Fruit fly (Drosophila melanogaster): ENCODE results near the gene Ttc30.

Ttc30 gene

dm6 chr2L:13079483-13079882 lies 27.1 kb upstream of the Ttc30 start (continued):
- no peak for TF ChIP-seq CG1603 (tag; optimal IDR thresholded peaks at IDR 0.05)
- no peak for TF ChIP-seq pzg (GFP tag; optimal IDR thresholded peaks at IDR 0.05)
- no peak for TF ChIP-seq CG9437 (GFP tag; optimal IDR thresholded peaks at IDR 0.05)
- TF ChIP-seq CG1529 (GFP tag; optimal IDR thresholded peaks at IDR 0.05): no peak
- TF ChIP-seq tgo (GFP tag; IDR thresholded peaks at IDR 0.05): no peak

- no peak for TF ChIP-seq CG33557 (GFP tag; optimal IDR thresholded peaks at IDR 0.05)
- no peak for TF ChIP-seq CG14050 (GFP tag; IDR thresholded peaks at IDR 0.05)
- peak; percentile 27 for TF ChIP-seq wek (GFP tag; optimal IDR thresholded peaks at IDR 0.05)
- no peak for TF ChIP-seq CG11247 (GFP tag; IDR thresholded peaks at IDR 0.05)
- TF ChIP-seq zen2 (GFP tag; IDR thresholded peaks at IDR 0.05; ENCODE audit: partially characterized antibody): no peak
- TF ChIP-seq CG11398 (GFP tag; optimal IDR thresholded peaks at IDR 0.05): peak; percentile 12
- TF ChIP-seq Hey (tag; optimal IDR thresholded peaks at IDR 0.05): no peak
- TF ChIP-seq hb (GFP tag; IDR thresholded peaks at IDR 0.05; ENCODE audit: partially characterized antibody): no peak
- peak; percentile 47 for TF ChIP-seq CG15514 (GFP tag; optimal IDR thresholded peaks at IDR 0.05)
- no peak for TF ChIP-seq Opbp (GFP tag; IDR thresholded peaks at IDR 0.05; ENCODE audit: partially characterized antibody)
- TF ChIP-seq CG12071 (GFP tag; optimal IDR thresholded peaks at IDR 0.05): peak; percentile 4
- no peak for TF ChIP-seq Abd-B (GFP tag; optimal IDR thresholded peaks at IDR 0.05)
- TF ChIP-seq CG18599 (GFP tag; optimal IDR thresholded peaks at IDR 0.05): peak; percentile 67
- TF ChIP-seq HLH3B (GFP tag; IDR thresholded peaks at IDR 0.05): peak; percentile 12; the same call in 1 of the 2 replicates
- TF ChIP-seq sna (GFP tag; IDR thresholded peaks at IDR 0.05; ENCODE audit: partially characterized antibody): no peak
- no peak for TF ChIP-seq ssp (GFP tag; IDR thresholded peaks at IDR 0.05)
- no peak for TF ChIP-seq Gug (GFP tag; IDR thresholded peaks at IDR 0.05)
- TF ChIP-seq Dbx (GFP tag; IDR thresholded peaks at IDR 0.05): 0 out of 3 replicates have a peak, but pooled peaks have one; percentile 27
- no peak for TF ChIP-seq CG1792 (GFP tag; optimal IDR thresholded peaks at IDR 0.05)
- TF ChIP-seq fd64A (GFP tag; optimal IDR thresholded peaks at IDR 0.05): no peak
- no peak for TF ChIP-seq usp (GFP tag; optimal IDR thresholded peaks at IDR 0.05)
- TF ChIP-seq Ets65A (GFP tag): peak; percentile 41
- no peak for TF ChIP-seq Ets97D (GFP tag; optimal IDR thresholded peaks at IDR 0.05)
- TF ChIP-seq MTF-1 (GFP tag; optimal IDR thresholded peaks at IDR 0.05; ENCODE audit: borderline replicate concordance): no peak
- TF ChIP-seq CG6683 (GFP tag; optimal IDR thresholded peaks at IDR 0.05): no peak
- TF ChIP-seq B-H1 (GFP tag; IDR thresholded peaks at IDR 0.05): no peak
- peak; percentile 2 for TF ChIP-seq luna (GFP tag; optimal IDR thresholded peaks at IDR 0.05)
- TF ChIP-seq CG9437 (GFP tag; optimal IDR thresholded peaks at IDR 0.05): no peak
- TF ChIP-seq Ravus (GFP tag; IDR thresholded peaks at IDR 0.05): no peak
- no peak for TF ChIP-seq CG12299 (tag; optimal IDR thresholded peaks at IDR 0.05)
- TF ChIP-seq Asciz (GFP tag; optimal IDR thresholded peaks at IDR 0.05): peak; percentile 13
- TF ChIP-seq BtbVII (GFP tag; optimal IDR thresholded peaks at IDR 0.05): peak; percentile 27
- peak; percentile 19; the same call in 1 of the 3 replicates for TF ChIP-seq dysf (GFP tag; IDR thresholded peaks at IDR 0.05)
- TF ChIP-seq Dref (GFP tag; IDR thresholded peaks at IDR 0.05): no peak
- TF ChIP-seq ap (GFP tag; IDR thresholded peaks at IDR 0.05): no peak
- TF ChIP-seq CG34422 (GFP tag; IDR thresholded peaks at IDR 0.05): no peak
- no peak for TF ChIP-seq tgo (GFP tag; IDR thresholded peaks at IDR 0.05)
- TF ChIP-seq CG7963 (GFP tag; IDR thresholded peaks at IDR 0.05; ENCODE audit: partially characterized antibody): no peak
- TF ChIP-seq crc (GFP tag; optimal IDR thresholded peaks at IDR 0.05): no peak
- TF ChIP-seq CG7271 (tag; optimal IDR thresholded peaks at IDR 0.05): no peak
- TF ChIP-seq Rfx (GFP tag; IDR thresholded peaks at IDR 0.05): no peak
- TF ChIP-seq YL-1 (GFP tag; optimal IDR thresholded peaks at IDR 0.05): no peak
- TF ChIP-seq insv (GFP tag; optimal IDR thresholded peaks at IDR 0.05): no peak
- no peak for TF ChIP-seq CG10979 (tag; optimal IDR thresholded peaks at IDR 0.05)
- no peak for TF ChIP-seq CG7745 (tag; optimal IDR thresholded peaks at IDR 0.05)
- peak; percentile 4 for TF ChIP-seq CG7928 (GFP tag; optimal IDR thresholded peaks at IDR 0.05)
These were observed 24.4 kb upstream of the Ttc30 start for dm6 chr2L:13082177-13082576.

Data from whole organism, embryonic.